Fruit fly (Drosophila melanogaster): Measurements from ENCODE around the gene CG7789.

DNA sequence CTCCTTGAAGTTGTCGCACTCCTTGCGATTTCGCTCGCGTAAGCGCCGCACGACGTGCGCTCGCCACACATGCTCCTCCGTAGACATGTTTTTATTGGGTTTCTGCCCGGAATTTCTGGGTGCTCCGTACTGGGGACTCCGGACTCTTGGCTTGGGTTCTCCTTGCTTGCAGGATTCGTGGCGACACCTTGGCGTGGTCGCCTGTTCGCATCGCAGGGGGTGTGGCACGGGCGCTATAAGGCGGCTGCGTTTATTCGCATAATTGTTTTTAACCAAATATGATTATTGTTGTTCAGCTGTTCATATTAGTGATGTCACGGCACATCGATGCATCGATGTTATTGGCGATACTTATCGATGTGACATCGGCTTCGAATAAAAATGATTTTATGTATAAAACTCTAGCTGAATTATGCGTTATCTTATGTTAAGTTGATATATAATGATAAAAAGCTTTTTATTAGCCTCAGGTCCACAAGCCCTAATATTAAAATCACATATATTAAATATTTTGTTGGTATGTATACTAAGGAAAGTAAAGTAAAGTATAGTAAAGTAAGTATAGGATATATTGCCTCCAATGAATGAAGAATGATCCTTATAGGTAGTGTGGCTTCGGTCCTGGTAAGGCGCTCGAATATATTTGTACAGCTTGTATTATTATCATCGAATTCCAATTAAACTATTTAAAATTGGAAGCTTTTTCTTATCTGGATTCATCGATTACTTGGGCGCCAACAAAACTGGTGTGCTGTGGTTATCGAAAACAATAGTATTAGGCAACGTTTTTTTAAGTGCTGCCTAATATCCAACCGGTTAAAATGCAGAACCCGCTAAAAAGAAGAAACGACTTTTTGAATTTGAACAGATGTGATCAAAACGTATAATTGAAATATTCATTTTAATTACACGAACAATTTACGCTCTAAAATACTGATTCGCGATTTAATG is 32.0 kb downstream of the CG7789 start, which contains the start of gene Atg16:
- TF ChIP-seq pan (optimal IDR thresholded peaks at IDR 0.05) (no peak), psq (optimal IDR thresholded peaks at IDR 0.05) (no peak), EcR (GFP tag; optimal IDR thresholded peaks at IDR 0.05) (no peak), usp (GFP tag; optimal IDR thresholded peaks at IDR 0.05) (no peak), Dll (optimal IDR thresholded peaks at IDR 0.05) (no peak)
